Worm (Caenorhabditis elegans) whole organism, L4 larva: Measurements from ENCODE around the gene hir-1.

Experiments used
- F26F4.8 ChIP-seq: fragments of 200-800 bp; sonication (Bioruptor generic); conservative IDR thresholded peaks from 2 replicates; pipeline ENCODE4 v1.3.6; 2022; ENCODE audit warnings: missing genetic modification characterization, missing compliant biosample characterization
- F37D6.2 ChIP-seq: sonication (generic microtip); optimal IDR thresholded peaks from 2 replicates; lab custom pipeline; 2016; ENCODE audit warnings: mild to moderate bottlenecking, missing genetic modification characterization, missing compliant biosample characterization
- ZK337.2 ChIP-seq: fragments of 200-800 bp; sonication (Bioruptor generic); IDR thresholded peaks from 2 replicates; pipeline ENCODE4 v1.3.6; 2022; ENCODE audit warnings: missing genetic modification reagents, missing genetic modification characterization, missing compliant biosample characterization
- daf-16 ChIP-seq, 3 experiments: sonication (generic microtip); optimal IDR thresholded peaks; 2 replicates each; lab custom pipeline; 2016 to 2017; ENCODE audit warnings: missing genetic modification characterization in 3 of 3, missing genetic modification reagents in 3 of 3, mild to moderate bottlenecking in 2 of 3, missing compliant biosample characterization in 2 of 3, missing biosample characterization in 1 of 3, moderate library complexity in 1 of 3
- dmd-6 ChIP-seq: fragments of 200-800 bp; sonication (Bioruptor generic); IDR thresholded peaks from 2 replicates; pipeline ENCODE4 v1.3.6; 2022; ENCODE audit warnings: missing genetic modification reagents, missing genetic modification characterization, missing compliant biosample characterization
- dve-1 ChIP-seq: sonication (generic microtip); optimal IDR thresholded peaks from 2 replicates; lab custom pipeline; 2017; ENCODE audit warnings: antibody characterized with exemption, mild to moderate bottlenecking, missing genetic modification characterization, missing compliant biosample characterization; ENCODE audit not compliant: insufficient read depth
- fos-1 ChIP-seq: fragments of 150-350 bp; optimal IDR thresholded peaks from 2 replicates; lab custom pipeline; 2014; ENCODE audit warnings: missing biosample characterization, missing genetic modification characterization
- hlh-11 ChIP-seq: fragments of 200-800 bp; sonication (Bioruptor generic); optimal IDR thresholded peaks from 2 replicates; lab custom pipeline; 2018; ENCODE audit warnings: mild to moderate bottlenecking, missing genetic modification characterization, missing compliant biosample characterization
- hlh-30 ChIP-seq: sonication (generic microtip); optimal IDR thresholded peaks from 2 replicates; lab custom pipeline; 2017; ENCODE audit warnings: antibody characterized with exemption, mild to moderate bottlenecking, missing genetic modification characterization, missing compliant biosample characterization; ENCODE audit not compliant: insufficient read depth
- lin-1 ChIP-seq: fragments of 200-800 bp; sonication (Bioruptor generic); IDR thresholded peaks from 2 replicates; pipeline ENCODE4 v1.3.6; 2022; ENCODE audit warnings: missing genetic modification reagents, missing genetic modification characterization, missing compliant biosample characterization
- lin-15B ChIP-seq: fragments of 150-350 bp; sonication (generic microtip); optimal IDR thresholded peaks from 3 replicates; lab custom pipeline; 2014; ENCODE audit warnings: missing biosample characterization, missing genetic modification characterization
- lin-38 ChIP-seq: fragments of 200-800 bp; sonication (Bioruptor generic); IDR thresholded peaks from 2 replicates; pipeline ENCODE4 v1.3.6; 2022; ENCODE audit warnings: missing genetic modification reagents, missing genetic modification characterization, missing compliant biosample characterization
- lsy-2 ChIP-seq, 2 experiments: fragments of 150-350 bp in 1 of 2; sonication (generic microtip) in 1 of 2; optimal IDR thresholded peaks; 2 replicates each; lab custom pipeline; 2014 to 2017; ENCODE audit warnings: missing biosample characterization in 2 of 2, missing genetic modification characterization in 2 of 2
- madf-5 ChIP-seq, 2 experiments: fragments of 200-800 bp; sonication (Bioruptor generic); IDR thresholded peaks; 2 replicates each; pipeline ENCODE4 v1.3.6; 2022; ENCODE audit warnings: missing compliant biosample characterization in 2 of 2, missing genetic modification characterization in 2 of 2
- mdl-1 ChIP-seq, 2 experiments: fragments of 150-350 bp in 1 of 2; sonication (generic microtip) in 1 of 2; optimal IDR thresholded peaks; 2 replicates each; lab custom pipeline; 2014 to 2017; ENCODE audit warnings: missing biosample characterization in 2 of 2, missing genetic modification characterization in 2 of 2
- mdt-29 ChIP-seq: fragments of 200-800 bp; sonication (Bioruptor generic); IDR thresholded peaks from 2 replicates; pipeline ENCODE4 v1.3.6; 2022; ENCODE audit warnings: missing genetic modification reagents, missing genetic modification characterization, missing compliant biosample characterization
- mxl-3 ChIP-seq: fragments of 200-800 bp; sonication (Bioruptor generic); optimal IDR thresholded peaks from 2 replicates; lab custom pipeline; 2018; ENCODE audit warnings: mild to moderate bottlenecking, missing genetic modification characterization, missing compliant biosample characterization
- nhr-10 ChIP-seq: fragments of 150-350 bp; optimal IDR thresholded peaks from 2 replicates; lab custom pipeline; 2014; ENCODE audit warnings: missing biosample characterization, missing genetic modification characterization
- nhr-102 ChIP-seq: sonication (generic microtip); optimal IDR thresholded peaks from 2 replicates; lab custom pipeline; 2016; ENCODE audit warnings: mild to moderate bottlenecking, missing genetic modification characterization, moderate library complexity, missing compliant biosample characterization
- nhr-11 ChIP-seq: fragments of 150-350 bp; optimal IDR thresholded peaks from 2 replicates; lab custom pipeline; 2014; ENCODE audit warnings: missing biosample characterization, missing genetic modification characterization
- nhr-28 ChIP-seq: fragments of 150-350 bp; optimal IDR thresholded peaks from 2 replicates; lab custom pipeline; 2014; ENCODE audit warnings: missing biosample characterization, missing genetic modification characterization
- nhr-42 ChIP-seq: fragments of 200-800 bp; sonication (Bioruptor generic); IDR thresholded peaks from 2 replicates; pipeline ENCODE4 v1.3.6; 2022; ENCODE audit warnings: missing genetic modification characterization, missing compliant biosample characterization
- nhr-6 ChIP-seq: fragments of 150-350 bp; optimal IDR thresholded peaks from 2 replicates; lab custom pipeline; 2014; ENCODE audit warnings: missing biosample characterization, missing genetic modification characterization
- nhr-77 ChIP-seq: fragments of 150-350 bp; optimal IDR thresholded peaks from 2 replicates; lab custom pipeline; 2014; ENCODE audit warnings: missing biosample characterization, missing genetic modification characterization
- pha-4 ChIP-seq, 2 experiments: fragments of 150-350 bp in 1 of 2; fragments of 200-800 bp in 1 of 2; sonication (Bioruptor generic) in 1 of 2; IDR thresholded peaks in 1 of 2; optimal IDR thresholded peaks in 1 of 2; 2 replicates each; pipeline versions ENCODE4 v1.3.6 to Lab custom; 2014 to 2022; ENCODE audit warnings: missing genetic modification characterization in 2 of 2, missing genetic modification reagents in 2 of 2, missing biosample characterization in 1 of 2, missing compliant biosample characterization in 1 of 2
- pqm-1 ChIP-seq: sonication (generic microtip); optimal IDR thresholded peaks from 2 replicates; lab custom pipeline; 2017; ENCODE audit warnings: missing biosample characterization, missing genetic modification characterization
- sdz-12 ChIP-seq: fragments of 200-800 bp; sonication (Bioruptor generic); optimal IDR thresholded peaks from 2 replicates; lab custom pipeline; 2018; ENCODE audit warnings: mild to moderate bottlenecking, missing genetic modification characterization, missing compliant biosample characterization
- set-16 ChIP-seq: fragments of 200-800 bp; sonication (Bioruptor generic); IDR thresholded peaks from 2 replicates; pipeline ENCODE4 v1.3.6; 2022; ENCODE audit warnings: missing genetic modification reagents, missing genetic modification characterization, missing compliant biosample characterization
- skn-1 ChIP-seq: fragments of 150-350 bp; optimal IDR thresholded peaks from 2 replicates; lab custom pipeline; 2014; ENCODE audit warnings: missing biosample characterization, missing genetic modification characterization
- unc-62 ChIP-seq, 3 experiments: fragments of 150-350 bp in 1 of 3; sonication (generic microtip); optimal IDR thresholded peaks in 2 of 3; peaks in 1 of 3; 1 replicate in 1 of 3; 2 replicates in 2 of 3; lab custom pipeline; 2014 to 2017; ENCODE audit warnings: missing biosample characterization in 3 of 3, missing genetic modification characterization in 3 of 3, missing genetic modification reagents in 3 of 3, missing genotype in 1 of 3
- zfp-2 ChIP-seq: sonication (generic microtip); optimal IDR thresholded peaks from 2 replicates; lab custom pipeline; 2016; ENCODE audit warnings: mild to moderate bottlenecking, missing genetic modification characterization, missing compliant biosample characterization
- zfp-3 ChIP-seq: fragments of 200-800 bp; sonication (Bioruptor generic); conservative IDR thresholded peaks from 2 replicates; pipeline ENCODE4 v1.3.6; 2022; ENCODE audit warnings: missing genetic modification reagents, missing genetic modification characterization, missing compliant biosample characterization
- zip-11 ChIP-seq: fragments of 200-800 bp; sonication (Bioruptor generic); IDR thresholded peaks from 2 replicates; pipeline ENCODE4 v1.3.6; 2022; ENCODE audit warnings: missing genetic modification characterization, missing compliant biosample characterization

Gene hir-1

ce11 chrV:5558590-5558989, 36.7 kb downstream of the hir-1 start, which contains the start of gene glb-5:
glb-5 (plus strand) TSS chrV:5558890.
- no peak for TF ChIP-seq nhr-77
- TF ChIP-seq sdz-12 = no peak
- TF ChIP-seq hlh-11 = no peak
- no peak for TF ChIP-seq madf-5 (GFP tag; IDR thresholded peaks at IDR 0.05; lab: Robert Waterston, UW)
- 0 out of 2 replicates have a peak, but pooled peaks have one; percentile 4 for TF ChIP-seq dmd-6
- no peak for TF ChIP-seq F37D6.2 (tag; lab: Kevin White, UChicago)
- TF ChIP-seq, all 104 proteins: peak for 1

- TF ChIP-seq lin-1 (GFP tag; lab: Robert Waterston, UW) = 0 out of 2 replicates have a peak, but pooled peaks have one; percentile 41
- TF ChIP-seq nhr-102 (tag; lab: Kevin White, UChicago) = peak; percentile 14
- no peak for TF ChIP-seq mxl-3 (GFP tag; lab: Kevin White, UChicago)
- TF ChIP-seq daf-16 (GFP tag; optimal IDR thresholded peaks at IDR 0.05; lab: Kevin White, UChicago) = no peak
- TF ChIP-seq daf-16 (tag; optimal IDR thresholded peaks at IDR 0.05; lab: Kevin White, UChicago) = peak; percentile 99
- TF ChIP-seq hlh-30 (tag; lab: Kevin White, UChicago) = peak; percentile 8
- TF ChIP-seq unc-62 (GFP tag; optimal IDR thresholded peaks at IDR 0.05 in 1 of 2; lab: Kevin White, UChicago) = peak in 1 of 2 experiments; percentile 28
- no peak for TF ChIP-seq unc-62 (tag; optimal IDR thresholded peaks at IDR 0.05; lab: Kevin White, UChicago)
- TF ChIP-seq pqm-1 (tag; lab: Kevin White, UChicago) = peak; percentile 96
- no peak for TF ChIP-seq mdt-29 (GFP tag; lab: Robert Waterston, UW)
- TF ChIP-seq pha-4 (GFP tag; IDR thresholded peaks at IDR 0.05; lab: Robert Waterston, UW) = no peak
- TF ChIP-seq pha-4 (tag; optimal IDR thresholded peaks at IDR 0.05; lab: Kevin White, UChicago) = peak; percentile 26
- peak; percentile 88 for TF ChIP-seq dve-1 (tag; lab: Kevin White, UChicago)
- peak in 1 of 2 experiments; percentile 16 for TF ChIP-seq mdl-1 (tag; optimal IDR thresholded peaks at IDR 0.05; lab: Kevin White, UChicago)
- TF ChIP-seq nhr-77 = peak; percentile 63
- peak in 1 of 2 experiments; percentile 31 for TF ChIP-seq lsy-2 (tag; optimal IDR thresholded peaks at IDR 0.05; lab: Kevin White, UChicago)
- TF ChIP-seq skn-1 (tag; lab: Kevin White, UChicago) = no peak
- TF ChIP-seq nhr-10 (tag; lab: Kevin White, UChicago) = no peak
- TF ChIP-seq nhr-28 (tag; lab: Kevin White, UChicago) = peak; percentile 94
- TF ChIP-seq dmd-6 = peak; percentile 75
These were observed 37.9 kb downstream of the hir-1 start for ce11 chrV:5559882-5560281.

- TF ChIP-seq zfp-2 (tag; lab: Kevin White, UChicago) = no peak
- TF ChIP-seq lin-15B (tag; lab: Kevin White, UChicago) = no peak
- no peak for TF ChIP-seq F37D6.2 (tag; lab: Kevin White, UChicago)
- no peak for TF ChIP-seq nhr-10 (tag; lab: Kevin White, UChicago)
- no peak for TF ChIP-seq set-16 (GFP tag; lab: Robert Waterston, UW)
- TF ChIP-seq ZK337.2 (GFP tag; lab: Robert Waterston, UW) = no peak
- no peak for TF ChIP-seq nhr-6 (tag; lab: Kevin White, UChicago)
- TF ChIP-seq F26F4.8 (GFP tag; lab: Robert Waterston, UW) = no peak
- TF ChIP-seq lin-38 (GFP tag; lab: Robert Waterston, UW) = no peak
- TF ChIP-seq nhr-42 (GFP tag; lab: Robert Waterston, UW) = no peak
- TF ChIP-seq lin-1 (GFP tag; lab: Robert Waterston, UW) = no peak
- no peak for TF ChIP-seq nhr-11 (tag; lab: Kevin White, UChicago)
- TF ChIP-seq madf-5 (GFP tag; IDR thresholded peaks at IDR 0.05; lab: Robert Waterston, UW) = no peak
- no peak for TF ChIP-seq dve-1 (tag; lab: Kevin White, UChicago)
- TF ChIP-seq zip-11 (GFP tag; lab: Robert Waterston, UW) = no peak
- TF ChIP-seq fos-1 = no peak
- no peak for TF ChIP-seq zfp-3 (GFP tag; lab: Robert Waterston, UW)
These were observed 45.2 kb downstream of the hir-1 start, which contains the start of gene C18C4.7 for ce11 chrV:5567119-5567518. C18C4.7 (minus strand) TSS chrV:5567219.
